Fruit fly (Drosophila melanogaster) whole organism, pupa: Measurements from ENCODE around the gene Nmnat.

Experiments used
- CG10348 ChIP-seq: fragments of 200-800 bp; sonication (Bioruptor generic); IDR thresholded peaks from 2 replicates; pipeline ENCODE4 v1.3.6; 2022; ENCODE audit warnings: missing biosample characterization, missing genetic modification characterization
- CG12605 ChIP-seq: fragments of 200-800 bp; sonication (Bioruptor generic); IDR thresholded peaks from 2 replicates; pipeline ENCODE4 v1.3.6; 2022; ENCODE audit warnings: missing biosample characterization, missing genetic modification characterization
- CG13204 ChIP-seq: fragments of 200-800 bp; sonication (Bioruptor generic); optimal IDR thresholded peaks from 2 replicates; lab custom pipeline; 2018; ENCODE audit warnings: missing biosample characterization, mild to moderate bottlenecking, missing genetic modification characterization, moderate library complexity
- CG14655 ChIP-seq: fragments of 200-800 bp; sonication (Bioruptor generic); optimal IDR thresholded peaks from 3 replicates; lab custom pipeline; 2017; ENCODE audit warnings: mild to moderate bottlenecking, missing biosample characterization, missing genetic modification reagents, missing genetic modification characterization
- CG15710 ChIP-seq: fragments of 200-800 bp; sonication (Bioruptor generic); optimal IDR thresholded peaks from 2 replicates; lab custom pipeline; 2018; ENCODE audit warnings: missing biosample characterization, mild to moderate bottlenecking, missing genetic modification characterization, moderate library complexity
- CG17806 ChIP-seq: fragments of 200-800 bp; sonication (Bioruptor generic); optimal IDR thresholded peaks from 2 replicates; lab custom pipeline; 2018; ENCODE audit warnings: missing biosample characterization, mild to moderate bottlenecking, missing genetic modification characterization, moderate library complexity
- CG32121 ChIP-seq: fragments of 200-800 bp; sonication (Bioruptor generic); IDR thresholded peaks from 2 replicates; pipeline ENCODE4 v1.3.6; 2022; ENCODE audit warnings: missing biosample characterization, missing genetic modification characterization
- CG34367 ChIP-seq: fragments of 200-800 bp; sonication (Bioruptor generic); optimal IDR thresholded peaks from 2 replicates; lab custom pipeline; 2018; ENCODE audit warnings: missing biosample characterization, mild to moderate bottlenecking, missing genetic modification characterization
- CG4496 ChIP-seq: fragments of 200-800 bp; sonication (Bioruptor generic); IDR thresholded peaks from 3 replicates; pipeline ENCODE4 v1.3.6; 2022; ENCODE audit warnings: missing biosample characterization, missing genetic modification characterization
- CG8159 ChIP-seq: fragments of 200-800 bp; sonication (Bioruptor generic); optimal IDR thresholded peaks from 3 replicates; lab custom pipeline; 2018; ENCODE audit warnings: missing biosample characterization, mild to moderate bottlenecking, missing genetic modification characterization, moderate library complexity
- CG8301 ChIP-seq: fragments of 200-800 bp; sonication (Bioruptor generic); optimal IDR thresholded peaks from 2 replicates; lab custom pipeline; 2018; ENCODE audit warnings: missing biosample characterization, mild to moderate bottlenecking, missing genetic modification characterization
- CG9948 ChIP-seq: fragments of 200-800 bp; sonication (Bioruptor generic); optimal IDR thresholded peaks from 2 replicates; lab custom pipeline; 2018; ENCODE audit warnings: missing biosample characterization, mild to moderate bottlenecking, missing genetic modification characterization, moderate library complexity
- D1 ChIP-seq: fragments of 200-800 bp; sonication (Bioruptor generic); optimal IDR thresholded peaks from 2 replicates; lab custom pipeline; 2018; ENCODE audit warnings: missing biosample characterization, mild to moderate bottlenecking, missing genetic modification characterization, moderate library complexity
- EcR ChIP-seq: fragments of 200-800 bp; sonication (Bioruptor generic); optimal IDR thresholded peaks from 3 replicates; lab custom pipeline; 2019; ENCODE audit warnings: missing biosample characterization, missing genetic modification characterization, mild to moderate bottlenecking, moderate library complexity, missing genetic modification reagents
- Ets98B ChIP-seq: fragments of 200-800 bp; sonication (Bioruptor generic); IDR thresholded peaks from 2 replicates; pipeline ENCODE4 v1.3.6; 2022; ENCODE audit warnings: missing biosample characterization, missing genetic modification characterization
- Pif1A ChIP-seq: fragments of 200-800 bp; sonication (Bioruptor generic); optimal IDR thresholded peaks from 3 replicates; lab custom pipeline; 2016; ENCODE audit warnings: missing biosample characterization, missing genetic modification characterization
- Pif1B ChIP-seq: fragments of 200-800 bp; sonication (Bioruptor generic); optimal IDR thresholded peaks from 3 replicates; lab custom pipeline; 2016; ENCODE audit warnings: missing biosample characterization, missing genetic modification characterization
- Snoo ChIP-seq: fragments of 200-800 bp; sonication (Bioruptor generic); optimal IDR thresholded peaks from 3 replicates; lab custom pipeline; 2017; ENCODE audit warnings: missing biosample characterization, mild to moderate bottlenecking, missing genetic modification characterization, inconsistent platforms
- fd96Ca ChIP-seq: fragments of 200-800 bp; sonication (Bioruptor generic); IDR thresholded peaks from 3 replicates; pipeline ENCODE4 v1.3.6; 2022; ENCODE audit warnings: missing biosample characterization, missing genetic modification characterization
- gl ChIP-seq: fragments of 200-800 bp; sonication (Bioruptor generic); optimal IDR thresholded peaks from 2 replicates; lab custom pipeline; 2018; ENCODE audit warnings: missing biosample characterization, mild to moderate bottlenecking, missing genetic modification characterization
- rn ChIP-seq: fragments of 200-800 bp; sonication (Bioruptor generic); IDR thresholded peaks from 2 replicates; pipeline ENCODE4 v1.3.6; 2022; ENCODE audit warnings: missing biosample characterization, missing genetic modification characterization

Gene Nmnat

DNA sequence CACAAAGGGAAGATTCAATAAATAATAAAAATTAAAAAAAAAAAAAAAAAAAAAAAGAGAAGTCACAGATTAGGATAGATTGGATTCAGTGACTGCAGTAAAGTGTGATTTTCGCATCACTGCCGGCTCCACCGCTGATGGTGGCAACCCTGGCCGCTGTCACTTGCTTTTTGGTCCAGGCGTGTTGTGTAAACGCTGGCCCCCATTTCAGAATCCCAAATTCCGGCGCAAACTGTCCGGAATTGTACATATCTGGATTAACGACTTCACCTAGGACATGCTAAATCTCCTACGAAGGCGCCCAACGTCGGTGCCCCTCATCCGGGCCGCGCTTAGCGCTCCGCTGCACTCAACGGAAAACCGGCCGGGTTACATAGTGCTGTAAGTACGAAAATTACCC lies 13.2 kb upstream of the Nmnat start, which contains the start of gene CG11771:
Gene CG11771, plus strand, starts transcription at position 155 of the 400 bp plus-strand sequence.
- peak; percentile 21; the same call in 1 of the 2 replicates for TF ChIP-seq CG32121 (GFP tag; lab: Robert Waterston, UW)
- no peak for TF ChIP-seq CG15710

DNA sequence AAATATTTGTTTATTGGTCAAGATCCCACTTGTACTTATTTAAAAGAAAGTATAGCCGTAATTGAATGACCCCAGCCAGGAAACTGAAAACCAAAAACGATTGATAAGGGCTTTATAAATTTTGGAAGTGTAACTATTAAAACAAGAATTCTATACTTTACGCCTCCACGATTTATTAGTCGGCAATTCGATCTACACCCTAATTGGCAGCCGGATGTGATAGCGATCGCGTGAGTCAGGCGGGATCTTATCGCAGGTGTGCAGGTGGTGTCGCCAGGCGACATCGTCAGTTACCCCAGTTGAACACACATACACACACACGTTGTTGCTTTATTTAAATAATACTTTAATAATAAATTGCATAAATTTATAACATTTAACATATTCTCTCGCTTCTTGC lies 10.5 kb upstream of the Nmnat start:
- TF ChIP-seq Snoo = no peak
- TF ChIP-seq CG9948 (tag; lab: Kevin White, UChicago) = no peak
- TF ChIP-seq EcR (GFP tag; lab: Kevin White, UChicago) = no peak
- TF ChIP-seq CG10348 = no peak
- TF ChIP-seq CG8301 (tag; lab: Kevin White, UChicago) = no peak
- TF ChIP-seq CG12605 = no peak
- no peak for TF ChIP-seq gl (tag; lab: Kevin White, UChicago)
- no peak for TF ChIP-seq D1 (tag; lab: Kevin White, UChicago)
- TF ChIP-seq CG8159 (tag; lab: Kevin White, UChicago) = no peak
- TF ChIP-seq CG17806 (tag; lab: Kevin White, UChicago) = no peak
- TF ChIP-seq CG13204 (GFP tag; lab: Kevin White, UChicago) = no peak
- TF ChIP-seq Pif1B (GFP tag; lab: Kevin White, UChicago) = no peak
- TF ChIP-seq rn (GFP tag; lab: Robert Waterston, UW) = no peak
- TF ChIP-seq CG32121 (GFP tag; lab: Robert Waterston, UW) = no peak
- no peak for TF ChIP-seq CG34367
- no peak for TF ChIP-seq fd96Ca (GFP tag; lab: Robert Waterston, UW)

DNA sequence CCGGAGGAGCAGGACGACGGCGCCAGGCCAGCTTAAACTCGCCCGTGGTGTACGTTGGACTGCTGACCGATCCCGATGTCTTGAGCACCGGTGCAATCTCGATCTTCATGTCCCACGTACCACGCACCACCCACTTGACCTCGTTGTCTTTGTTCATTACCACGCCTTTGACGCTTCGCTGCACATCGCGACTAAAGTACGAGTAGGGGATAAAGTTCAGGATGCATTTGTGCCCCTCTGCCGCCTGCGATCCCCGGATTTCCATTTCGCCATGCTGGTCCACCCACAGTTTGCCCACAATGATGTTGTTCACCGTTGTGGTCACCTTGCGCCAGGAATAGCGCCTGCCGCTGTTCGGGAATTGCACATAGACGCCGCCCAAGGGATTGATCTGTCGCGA lies 9.3 kb upstream of the Nmnat start:
- TF ChIP-seq rn (GFP tag; lab: Robert Waterston, UW) (no peak), gl (tag; lab: Kevin White, UChicago) (peak; percentile 43), CG15710 (no peak)
- TF ChIP-seq, all 21 proteins: peak for 1

- TF ChIP-seq Snoo = peak; percentile 2
- no peak for TF ChIP-seq EcR (GFP tag; lab: Kevin White, UChicago)
Observed at dm6 chr3R:24938049-24938448, 7.0 kb upstream of the Nmnat start, which contains the start of gene Osbp. Osbp (minus strand) TSS chr3R:24938222.

dm6 chr3R:24947332-24947731 lies 2.3 kb downstream of the Nmnat start, which contains the start of gene mah:
mah (plus strand) TSS chr3R:24947632.
- TF ChIP-seq Snoo (no peak), EcR (GFP tag; lab: Kevin White, UChicago) (peak; percentile 25), gl (tag; lab: Kevin White, UChicago) (peak; percentile 59)

- TF ChIP-seq Pif1A (no peak), CG4496 (GFP tag; lab: Robert Waterston, UW) (0 out of 3 replicates have a peak, but pooled peaks have one; percentile 10), CG15710 (peak; percentile 56), CG9948 (tag; lab: Kevin White, UChicago) (peak; percentile 68), CG8159 (tag; lab: Kevin White, UChicago) (peak; percentile 66), gl (tag; lab: Kevin White, UChicago) (peak; percentile 27), CG34367 (peak; percentile 66), CG17806 (tag; lab: Kevin White, UChicago) (peak; percentile 76), Snoo (no peak), CG13204 (GFP tag; lab: Kevin White, UChicago) (no peak)
- TF ChIP-seq, all 21 proteins: peak for 7
Observed at dm6 chr3R:24953152-24953551, 8.1 kb downstream of the Nmnat start.

dm6 chr3R:24962470-24962869 lies 17.4 kb downstream of the Nmnat start:
- no peak for TF ChIP-seq rn (GFP tag; lab: Robert Waterston, UW)
- peak; percentile 1 for TF ChIP-seq CG17806 (tag; lab: Kevin White, UChicago)
- peak; percentile 34 for TF ChIP-seq Snoo

- no peak for TF ChIP-seq Pif1A
- peak; percentile 47 for TF ChIP-seq CG14655
- no peak for TF ChIP-seq CG12605
- peak; percentile 6 for TF ChIP-seq CG8159 (tag; lab: Kevin White, UChicago)
- TF ChIP-seq EcR (GFP tag; lab: Kevin White, UChicago) = no peak
- peak; percentile 39 for TF ChIP-seq CG9948 (tag; lab: Kevin White, UChicago)
- peak; percentile 30 for TF ChIP-seq CG8301 (tag; lab: Kevin White, UChicago)
- TF ChIP-seq CG34367 = no peak
Observed at dm6 chr3R:24965403-24965802, 20.4 kb downstream of the Nmnat start.

- TF ChIP-seq Snoo (no peak), gl (tag; lab: Kevin White, UChicago) (no peak), CG8159 (tag; lab: Kevin White, UChicago) (no peak), CG8301 (tag; lab: Kevin White, UChicago) (peak; percentile 18), EcR (GFP tag; lab: Kevin White, UChicago) (no peak), CG14655 (peak; percentile 56), Ets98B (GFP tag; lab: Robert Waterston, UW) (no peak), CG9948 (tag; lab: Kevin White, UChicago) (no peak), CG12605 (no peak)
- TF ChIP-seq, all 21 proteins: peak for 2
Observed at dm6 chr3R:24966578-24966977, 21.5 kb downstream of the Nmnat start.
